Fruit fly (Drosophila melanogaster): ENCODE measurements around the gene Pli.

The Pli gene

DNA sequence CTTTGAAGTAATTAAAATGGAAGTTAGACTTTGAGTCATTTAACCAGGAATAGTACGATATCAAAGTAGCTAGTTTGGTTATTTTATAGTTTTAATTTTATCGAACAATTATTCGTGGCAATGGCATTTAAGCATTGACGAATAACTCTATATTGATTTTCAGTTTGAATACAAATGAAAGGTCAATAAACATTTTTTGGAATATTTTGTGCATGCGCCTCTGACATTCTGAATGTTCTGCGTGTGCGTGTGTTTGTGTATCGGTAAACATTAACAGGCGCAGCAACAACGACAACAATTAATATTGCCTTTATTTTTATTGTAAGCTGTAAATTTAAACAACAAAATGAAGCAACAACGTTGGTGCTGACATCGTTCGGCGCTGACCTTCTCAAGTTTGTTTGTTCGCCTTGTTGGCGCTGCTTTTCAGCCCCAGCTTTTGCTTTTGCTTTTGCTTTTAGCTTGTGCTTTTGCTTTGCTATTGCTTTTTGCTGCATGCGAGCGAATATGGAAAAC is 19.6 kb upstream of the Pli start (continued):
- TF ChIP-seq CG6175 (GFP tag; IDR thresholded peaks at IDR 0.05) (no peak), sens (GFP tag) (peak; percentile 83), phol (tag; optimal IDR thresholded peaks at IDR 0.05) (no peak), CG16779 (GFP tag; IDR thresholded peaks at IDR 0.05) (no peak), CG7786 (GFP tag; optimal IDR thresholded peaks at IDR 0.05) (no peak), BtbVII (GFP tag; optimal IDR thresholded peaks at IDR 0.05) (peak; percentile 70), CG4360 (GFP tag; IDR thresholded peaks at IDR 0.05) (no peak), sob (GFP tag; IDR thresholded peaks at IDR 0.05) (no peak), HLH4C (GFP tag; IDR thresholded peaks at IDR 0.05; ENCODE audit: partially characterized antibody) (no peak), dan (GFP tag; IDR thresholded peaks at IDR 0.05) (no peak), CG10209 (GFP tag; optimal IDR thresholded peaks at IDR 0.05) (peak; percentile 57), CG13775 (GFP tag; optimal IDR thresholded peaks at IDR 0.05) (no peak), cwo (GFP tag; optimal IDR thresholded peaks at IDR 0.05) (no peak), CG14860 (GFP tag; IDR thresholded peaks at IDR 0.05; ENCODE audit: partially characterized antibody) (no peak), CrebB (tag; optimal IDR thresholded peaks at IDR 0.05) (peak; percentile 66), CG3281 (GFP tag; optimal IDR thresholded peaks at IDR 0.05) (peak; percentile 14), tap (tag; optimal IDR thresholded peaks at IDR 0.05) (peak; percentile 21), CG6765 (GFP tag; optimal IDR thresholded peaks at IDR 0.05) (peak; percentile 1), CG1792 (GFP tag; optimal IDR thresholded peaks at IDR 0.05) (peak; percentile 27), CG1233 (GFP tag; optimal IDR thresholded peaks at IDR 0.05) (peak; percentile 38), run (tag; optimal IDR thresholded peaks at IDR 0.05) (peak; percentile 33), pros (GFP tag; optimal IDR thresholded peaks at IDR 0.05) (peak; percentile 13), mirr (GFP tag; optimal IDR thresholded peaks at IDR 0.05) (peak; percentile 67), ftz-f1 (GFP tag; optimal IDR thresholded peaks at IDR 0.05) (peak; percentile 61), CG15514 (GFP tag; optimal IDR thresholded peaks at IDR 0.05) (peak; percentile 61), PHDP (tag; optimal IDR thresholded peaks at IDR 0.05) (peak; percentile 63), pb (GFP tag; optimal IDR thresholded peaks at IDR 0.05) (no peak), CG4328 (GFP tag; optimal IDR thresholded peaks at IDR 0.05) (peak; percentile 14), tll (GFP tag; optimal IDR thresholded peaks at IDR 0.05) (no peak), MTF-1 (GFP tag; optimal IDR thresholded peaks at IDR 0.05; ENCODE audit: borderline replicate concordance) (peak; percentile 1), Side (GFP tag; optimal IDR thresholded peaks at IDR 0.05) (no peak), Oli (tag; optimal IDR thresholded peaks at IDR 0.05) (peak; percentile 31), croc (GFP tag; conservative IDR thresholded peaks at IDR 0.05) (no peak), hkb (optimal IDR thresholded peaks at IDR 0.05) (no peak), hkb (GFP tag; IDR thresholded peaks at IDR 0.05) (peak; percentile 19; the same call in 1 of the 2 replicates), CG8290 (GFP tag; optimal IDR thresholded peaks at IDR 0.05) (no peak), CG8290 (tag; optimal IDR thresholded peaks at IDR 0.05) (peak in 1 of 2 experiments; percentile 52), az2 (GFP tag; optimal IDR thresholded peaks at IDR 0.05) (peak; percentile 11), CG12391 (tag; optimal IDR thresholded peaks at IDR 0.05) (peak; percentile 3), aop (GFP tag; IDR thresholded peaks at IDR 0.05) (no peak), nerfin-2 (GFP tag; IDR thresholded peaks at IDR 0.05; ENCODE audit: partially characterized antibody) (no peak), yki (optimal IDR thresholded peaks at IDR 0.05) (no peak), Ada2b (GFP tag; IDR thresholded peaks at IDR 0.05) (no peak), CG8359 (GFP tag; optimal IDR thresholded peaks at IDR 0.05; ENCODE audit: borderline replicate concordance) (no peak), CG7271 (tag; optimal IDR thresholded peaks at IDR 0.05) (peak; percentile 27), CG3163 (GFP tag; optimal IDR thresholded peaks at IDR 0.05) (no peak), Meics (GFP tag; optimal IDR thresholded peaks at IDR 0.05) (peak; percentile 6), Dll (GFP tag; IDR thresholded peaks at IDR 0.05; ENCODE audit: partially characterized antibody) (no peak), esg (GFP tag; conservative IDR thresholded peaks at IDR 0.05) (no peak), CG11723 (GFP tag; optimal IDR thresholded peaks at IDR 0.05) (peak; percentile 39), slp2 (GFP tag; optimal IDR thresholded peaks at IDR 0.05) (no peak)

Measured in whole organism, embryonic.